Worm (Caenorhabditis elegans) whole organism, L1 larva: ENCODE measurements around the gene srv-14.

Source experiments
- ceh-82 ChIP-seq, 3 experiments: fragments of 150-350 bp in 1 of 3; sonication (generic microtip) in 2 of 3; optimal IDR thresholded peaks; 2 replicates each; lab custom pipeline; 2014 to 2017; ENCODE audit warnings: missing biosample characterization in 3 of 3, missing genetic modification characterization in 3 of 3
- ceh-90 ChIP-seq: sonication (generic microtip); optimal IDR thresholded peaks from 2 replicates; lab custom pipeline; 2016; ENCODE audit warnings: missing genetic modification characterization, missing compliant biosample characterization
- sptf-1 ChIP-seq: fragments of 150-350 bp; optimal IDR thresholded peaks from 2 replicates; lab custom pipeline; 2014; ENCODE audit warnings: missing biosample characterization, missing genetic modification characterization
- unc-62 ChIP-seq: fragments of 150-350 bp; optimal IDR thresholded peaks from 2 replicates; lab custom pipeline; 2014; ENCODE audit warnings: missing biosample characterization, missing genetic modification reagents, missing genetic modification characterization

ce11 chrIV:15933814-15934213 is 39.8 kb upstream of the srv-14 start, which contains the start of gene srv-16:
- TF ChIP-seq ceh-90 (no peak), sptf-1 (tag; lab: Kevin White, UChicago) (no peak), unc-62 (GFP tag; lab: Kevin White, UChicago) (no peak), ceh-82 (tag; optimal IDR thresholded peaks at IDR 0.05; lab: Kevin White, UChicago) (no peak)
